Worm (Caenorhabditis elegans) whole organism, mixed stage, embryonic: ENCODE data around the gene T09F5.10.

Source experiments
- blmp-1 ChIP-seq: fragments of 150-350 bp; optimal IDR thresholded peaks from 2 replicates; lab custom pipeline; 2014; ENCODE audit warnings: missing biosample characterization, missing genetic modification characterization
- ceh-39 ChIP-seq: fragments of 150-350 bp; optimal IDR thresholded peaks from 2 replicates; lab custom pipeline; 2014; ENCODE audit warnings: missing biosample characterization, missing genetic modification characterization
- ceh-43 ChIP-seq: fragments of 200-800 bp; sonication (Bioruptor generic); optimal IDR thresholded peaks from 2 replicates; lab custom pipeline; 2018; ENCODE audit warnings: mild to moderate bottlenecking, missing genetic modification characterization, moderate library complexity, missing compliant biosample characterization
- ces-1 ChIP-seq: fragments of 150-350 bp; optimal IDR thresholded peaks from 2 replicates; lab custom pipeline; 2014; ENCODE audit warnings: missing biosample characterization, missing genetic modification reagents, missing genetic modification characterization
- ham-2 ChIP-seq: fragments of 200-800 bp; sonication (Bioruptor generic); optimal IDR thresholded peaks from 2 replicates; lab custom pipeline; 2018; ENCODE audit warnings: mild to moderate bottlenecking, missing genetic modification characterization, missing compliant biosample characterization
- hlh-1 ChIP-seq: fragments of 150-350 bp; optimal IDR thresholded peaks from 2 replicates; lab custom pipeline; 2014; ENCODE audit warnings: missing biosample characterization, missing genetic modification reagents, missing genetic modification characterization
- nhr-28 ChIP-seq: fragments of 150-350 bp; optimal IDR thresholded peaks from 2 replicates; lab custom pipeline; 2014; ENCODE audit warnings: missing biosample characterization, missing genetic modification characterization
- nhr-76 ChIP-seq: sonication (generic microtip); optimal IDR thresholded peaks from 2 replicates; lab custom pipeline; 2017; ENCODE audit warnings: missing biosample characterization, missing genetic modification characterization
- snpc-4 ChIP-seq: fragments of 150-350 bp; optimal IDR thresholded peaks from 2 replicates; lab custom pipeline; 2014; ENCODE audit warnings: missing biosample characterization, missing genetic modification characterization
- sptf-1 ChIP-seq: sonication (generic microtip); optimal IDR thresholded peaks from 2 replicates; lab custom pipeline; 2017; ENCODE audit warnings: mild to moderate bottlenecking, missing genetic modification characterization, moderate library complexity, missing compliant biosample characterization
- tbx-8 ChIP-seq: fragments of 200-800 bp; sonication (Bioruptor generic); optimal IDR thresholded peaks from 2 replicates; lab custom pipeline; 2018; ENCODE audit warnings: mild to moderate bottlenecking, missing genetic modification characterization, moderate library complexity, missing compliant biosample characterization
- unc-39 ChIP-seq: fragments of 150-350 bp; optimal IDR thresholded peaks from 2 replicates; lab custom pipeline; 2014; ENCODE audit warnings: missing biosample characterization, missing genetic modification characterization
- unc-62 ChIP-seq: fragments of 150-350 bp; optimal IDR thresholded peaks from 2 replicates; lab custom pipeline; 2014; ENCODE audit warnings: missing biosample characterization, missing genetic modification reagents, missing genetic modification characterization
- ztf-11 ChIP-seq: fragments of 150-350 bp; optimal IDR thresholded peaks from 2 replicates; lab custom pipeline; 2014; ENCODE audit warnings: missing biosample characterization, missing genetic modification characterization

DNA sequence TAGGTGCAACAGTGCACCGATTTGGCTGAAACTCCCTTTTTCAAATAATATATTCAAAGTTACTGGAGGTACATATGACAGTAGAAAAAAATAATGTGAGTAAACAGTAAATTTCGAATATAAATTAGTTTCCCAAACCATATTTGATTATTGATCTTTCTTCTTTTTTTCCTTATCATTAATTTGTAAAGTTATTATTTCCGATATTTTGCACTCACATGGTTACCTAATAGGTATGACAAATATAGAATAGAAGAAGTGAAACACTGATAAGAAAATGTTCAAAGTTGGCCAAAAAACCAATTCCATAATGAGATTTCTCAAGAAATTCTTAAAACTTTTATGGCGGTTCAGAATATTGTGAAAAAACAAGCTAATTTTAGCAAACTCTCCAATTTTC is 40.0 kb upstream of the T09F5.10 start:
- no peak for TF ChIP-seq nhr-76
- no peak for TF ChIP-seq ham-2 (GFP tag; lab: Kevin White, UChicago)
- TF ChIP-seq hlh-1 = no peak
- no peak for TF ChIP-seq ztf-11 (tag; lab: Kevin White, UChicago)
- no peak for TF ChIP-seq tbx-8 (GFP tag; lab: Kevin White, UChicago)
- no peak for TF ChIP-seq ceh-39 (tag; lab: Kevin White, UChicago)
- no peak for TF ChIP-seq unc-62
- TF ChIP-seq ces-1 (GFP tag; lab: Kevin White, UChicago) = no peak
- TF ChIP-seq snpc-4 = no peak
- TF ChIP-seq nhr-28 (tag; lab: Kevin White, UChicago) = no peak
- TF ChIP-seq ceh-43 (GFP tag; lab: Kevin White, UChicago) = no peak
- TF ChIP-seq blmp-1 (tag; lab: Kevin White, UChicago) = no peak
- no peak for TF ChIP-seq unc-39 (tag; lab: Kevin White, UChicago)
- no peak for TF ChIP-seq sptf-1 (tag; lab: Kevin White, UChicago)
